Worm (Caenorhabditis elegans): Measurements from ENCODE around the gene F54D10.4.

DNA sequence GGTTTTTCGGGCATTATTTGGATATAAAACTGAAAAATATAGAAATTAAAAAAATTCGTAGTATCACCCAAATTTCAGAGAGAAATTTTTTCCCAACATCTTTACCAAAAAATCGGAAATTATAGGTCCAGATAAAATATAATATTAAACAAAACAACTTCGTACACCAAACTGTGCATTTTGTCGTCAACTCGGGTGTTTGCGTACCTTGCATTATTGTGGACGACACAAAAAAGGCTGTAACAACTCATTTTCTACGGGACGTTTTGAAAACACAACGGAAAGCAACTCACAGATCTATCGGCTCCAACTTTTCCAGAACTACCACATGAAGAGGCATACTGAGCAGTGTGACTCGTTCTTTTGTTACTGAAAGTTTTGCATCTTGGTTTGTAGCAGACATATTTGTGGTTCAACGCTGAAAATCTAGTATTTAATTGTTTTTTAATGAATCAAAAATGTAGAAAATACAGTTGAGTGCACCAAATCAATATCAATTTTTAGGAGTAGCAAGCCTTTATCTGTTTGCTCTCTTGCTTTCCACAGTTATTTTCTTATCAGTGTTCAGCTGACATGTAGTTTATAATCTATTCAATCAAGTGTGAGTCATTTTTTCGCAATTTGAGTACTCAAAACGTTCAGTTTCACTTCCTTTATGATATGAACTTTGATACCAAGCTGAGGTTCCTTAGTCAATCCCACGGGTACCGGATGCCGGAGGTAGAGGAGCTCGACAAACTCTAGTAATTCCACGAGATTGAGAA, 8.8 kb upstream of the F54D10.4 start:
- no peak for TF ChIP-seq tlp-1 (tag; optimal IDR thresholded peaks at IDR 0.05)
- no peak for TF ChIP-seq skn-1 (tag; optimal IDR thresholded peaks at IDR 0.05)
- no peak for TF ChIP-seq pag-3 (tag; optimal IDR thresholded peaks at IDR 0.05; ENCODE audit: borderline replicate concordance, insufficient read depth)
- TF ChIP-seq C04F5.9 (tag; optimal IDR thresholded peaks at IDR 0.05), result no peak
- TF ChIP-seq ama-1 (optimal IDR thresholded peaks at IDR 0.05), result no peak
- TF ChIP-seq egl-27 (tag; optimal IDR thresholded peaks at IDR 0.05), result no peak
- no peak for TF ChIP-seq sup-37 (GFP tag; optimal IDR thresholded peaks at IDR 0.05)
- TF ChIP-seq alr-1 (tag; optimal IDR thresholded peaks at IDR 0.05; ENCODE audit: borderline replicate concordance), result no peak
- no peak for TF ChIP-seq fkh-10 (GFP tag; optimal IDR thresholded peaks at IDR 0.05)
- no peak for TF ChIP-seq sptf-1 (tag; optimal IDR thresholded peaks at IDR 0.05)
